Worm (Caenorhabditis elegans) whole organism, L2 larva: ENCODE data around the gene npr-7.

Source experiments
- C34F6.9 ChIP-seq: fragments of 150-350 bp; optimal IDR thresholded peaks from 2 replicates; lab custom pipeline; 2014; ENCODE audit warnings: missing biosample characterization, missing genetic modification characterization
- F13H6.1 ChIP-seq: sonication (generic microtip); optimal IDR thresholded peaks from 2 replicates; lab custom pipeline; 2016; ENCODE audit warnings: missing genetic modification characterization, missing compliant biosample characterization
- Y55F3AM.14 ChIP-seq: fragments of 200-800 bp; sonication (Bioruptor generic); optimal IDR thresholded peaks from 2 replicates; lab custom pipeline; 2018; ENCODE audit warnings: mild to moderate bottlenecking, missing genetic modification characterization, missing compliant biosample characterization
- ZK546.5 ChIP-seq: sonication (generic microtip); optimal IDR thresholded peaks from 2 replicates; lab custom pipeline; 2017; ENCODE audit warnings: missing biosample characterization, missing genetic modification characterization
- alr-1 ChIP-seq: fragments of 150-350 bp; optimal IDR thresholded peaks from 2 replicates; lab custom pipeline; 2014; ENCODE audit warnings: missing biosample characterization, missing genetic modification characterization
- aly-2 ChIP-seq: fragments of 150-350 bp; optimal IDR thresholded peaks from 2 replicates; lab custom pipeline; 2014; ENCODE audit warnings: missing biosample characterization, missing genetic modification characterization
- ama-1 ChIP-seq: fragments of 150-350 bp; optimal IDR thresholded peaks from 2 replicates; lab custom pipeline; 2018; ENCODE audit warnings: inconsistent platforms
- ceh-16 ChIP-seq: fragments of 150-350 bp; optimal IDR thresholded peaks from 2 replicates; lab custom pipeline; 2014; ENCODE audit warnings: missing biosample characterization, missing genetic modification characterization
- ceh-82 ChIP-seq: fragments of 150-350 bp; optimal IDR thresholded peaks from 2 replicates; lab custom pipeline; 2014; ENCODE audit warnings: missing biosample characterization, missing genetic modification characterization
- crh-2 ChIP-seq: sonication (generic microtip); optimal IDR thresholded peaks from 2 replicates; lab custom pipeline; 2017; ENCODE audit warnings: missing biosample characterization, missing genetic modification characterization
- dmd-4 ChIP-seq: sonication (generic microtip); optimal IDR thresholded peaks from 2 replicates; lab custom pipeline; 2017; ENCODE audit warnings: missing biosample characterization, missing genetic modification characterization
- egl-27 ChIP-seq: sonication (generic microtip); optimal IDR thresholded peaks from 3 replicates; lab custom pipeline; 2017; ENCODE audit warnings: missing biosample characterization, missing genetic modification reagents, missing genetic modification characterization
- elt-1 ChIP-seq: fragments of 150-350 bp; optimal IDR thresholded peaks from 2 replicates; lab custom pipeline; 2014; ENCODE audit warnings: missing biosample characterization, missing genetic modification characterization
- elt-3 ChIP-seq: sonication (generic microtip); optimal IDR thresholded peaks from 2 replicates; lab custom pipeline; 2017; ENCODE audit warnings: missing biosample characterization, missing genetic modification characterization
- fos-1 ChIP-seq: fragments of 150-350 bp; optimal IDR thresholded peaks from 2 replicates; lab custom pipeline; 2014; ENCODE audit warnings: missing biosample characterization, missing genetic modification characterization
- gmeb-1 ChIP-seq: fragments of 150-350 bp; optimal IDR thresholded peaks from 2 replicates; lab custom pipeline; 2014; ENCODE audit warnings: missing biosample characterization, missing genetic modification characterization
- lin-13 ChIP-seq: fragments of 150-350 bp; optimal IDR thresholded peaks from 2 replicates; lab custom pipeline; 2014; ENCODE audit warnings: missing biosample characterization, missing genetic modification reagents, missing genetic modification characterization
- lin-39 ChIP-seq: fragments of 150-350 bp; optimal IDR thresholded peaks from 2 replicates; lab custom pipeline; 2014; ENCODE audit warnings: missing biosample characterization, missing genetic modification reagents, missing genetic modification characterization
- lsy-2 ChIP-seq, 2 experiments: fragments of 150-350 bp in 1 of 2; sonication (generic microtip) in 1 of 2; optimal IDR thresholded peaks; 2 replicates each; lab custom pipeline; 2014 to 2017; ENCODE audit warnings: missing biosample characterization in 2 of 2, missing genetic modification characterization in 2 of 2
- mab-5 ChIP-seq: fragments of 150-350 bp; optimal IDR thresholded peaks from 2 replicates; lab custom pipeline; 2014; ENCODE audit warnings: missing biosample characterization, missing genetic modification characterization
- mbf-1 ChIP-seq: sonication (generic microtip); optimal IDR thresholded peaks from 2 replicates; lab custom pipeline; 2017; ENCODE audit warnings: missing biosample characterization, missing genetic modification characterization
- nhr-10 ChIP-seq: sonication (generic microtip); optimal IDR thresholded peaks from 2 replicates; lab custom pipeline; 2017; ENCODE audit warnings: missing biosample characterization, missing genetic modification characterization
- nhr-11 ChIP-seq: fragments of 150-350 bp; optimal IDR thresholded peaks from 2 replicates; lab custom pipeline; 2014; ENCODE audit warnings: missing biosample characterization, missing genetic modification characterization
- nhr-12 ChIP-seq: fragments of 150-350 bp; optimal IDR thresholded peaks from 2 replicates; lab custom pipeline; 2014; ENCODE audit warnings: missing biosample characterization, missing genetic modification characterization
- nhr-129 ChIP-seq: fragments of 150-350 bp; optimal IDR thresholded peaks from 2 replicates; lab custom pipeline; 2014; ENCODE audit warnings: missing biosample characterization, missing genetic modification characterization
- nhr-21 ChIP-seq: fragments of 150-350 bp; optimal IDR thresholded peaks from 2 replicates; lab custom pipeline; 2014; ENCODE audit warnings: missing biosample characterization, missing genetic modification characterization
- nhr-23 ChIP-seq: fragments of 150-350 bp; optimal IDR thresholded peaks from 2 replicates; lab custom pipeline; 2014; ENCODE audit warnings: missing biosample characterization, missing genetic modification reagents, missing genetic modification characterization
- nhr-237 ChIP-seq: fragments of 150-350 bp; optimal IDR thresholded peaks from 2 replicates; lab custom pipeline; 2014; ENCODE audit warnings: missing biosample characterization, missing genetic modification characterization
- nhr-25 ChIP-seq: fragments of 150-350 bp; sonication (generic microtip); optimal IDR thresholded peaks from 3 replicates; lab custom pipeline; 2014; ENCODE audit warnings: missing biosample characterization, missing genetic modification characterization
- nhr-6 ChIP-seq: fragments of 150-350 bp; optimal IDR thresholded peaks from 2 replicates; lab custom pipeline; 2014; ENCODE audit warnings: missing biosample characterization, missing genetic modification characterization
- nhr-77 ChIP-seq: fragments of 150-350 bp; optimal IDR thresholded peaks from 2 replicates; lab custom pipeline; 2014; ENCODE audit warnings: missing biosample characterization, missing genetic modification characterization
- sem-4 ChIP-seq: fragments of 150-350 bp; optimal IDR thresholded peaks from 2 replicates; lab custom pipeline; 2014; ENCODE audit warnings: missing biosample characterization, missing genetic modification reagents, missing genetic modification characterization
- sma-3 ChIP-seq: sonication (generic microtip); optimal IDR thresholded peaks from 2 replicates; lab custom pipeline; 2016; ENCODE audit warnings: missing genetic modification reagents, missing genetic modification characterization, missing compliant biosample characterization
- sma-9 ChIP-seq, 2 experiments: fragments of 150-350 bp in 1 of 2; sonication (generic microtip) in 1 of 2; optimal IDR thresholded peaks; 2 replicates each; lab custom pipeline; 2014 to 2016; ENCODE audit warnings: missing genetic modification characterization in 2 of 2, mild to moderate bottlenecking in 1 of 2, missing biosample characterization in 1 of 2, missing compliant biosample characterization in 1 of 2, missing genetic modification reagents in 1 of 2, moderate library complexity in 1 of 2
- snpc-4 ChIP-seq: fragments of 150-350 bp; optimal IDR thresholded peaks from 2 replicates; lab custom pipeline; 2014; ENCODE audit warnings: missing biosample characterization, missing genetic modification characterization
- unc-39 ChIP-seq: fragments of 150-350 bp; optimal IDR thresholded peaks from 2 replicates; lab custom pipeline; 2014; ENCODE audit warnings: missing biosample characterization, missing genetic modification characterization
- unc-55 ChIP-seq: fragments of 150-350 bp; sonication (generic microtip); optimal IDR thresholded peaks from 3 replicates; lab custom pipeline; 2014; ENCODE audit warnings: missing biosample characterization, missing genetic modification reagents, missing genetic modification characterization
- zag-1 ChIP-seq: fragments of 150-350 bp; optimal IDR thresholded peaks from 2 replicates; lab custom pipeline; 2014; ENCODE audit warnings: missing biosample characterization, missing genetic modification characterization
- ztf-1 ChIP-seq: fragments of 200-800 bp; sonication (Bioruptor generic); conservative IDR thresholded peaks from 2 replicates; pipeline ENCODE4 v1.3.6; 2022; ENCODE audit warnings: missing genetic modification characterization, missing compliant biosample characterization
- ztf-4 ChIP-seq: fragments of 150-350 bp; optimal IDR thresholded peaks from 2 replicates; lab custom pipeline; 2014; ENCODE audit warnings: missing biosample characterization, missing genetic modification characterization

npr-7 gene

DNA sequence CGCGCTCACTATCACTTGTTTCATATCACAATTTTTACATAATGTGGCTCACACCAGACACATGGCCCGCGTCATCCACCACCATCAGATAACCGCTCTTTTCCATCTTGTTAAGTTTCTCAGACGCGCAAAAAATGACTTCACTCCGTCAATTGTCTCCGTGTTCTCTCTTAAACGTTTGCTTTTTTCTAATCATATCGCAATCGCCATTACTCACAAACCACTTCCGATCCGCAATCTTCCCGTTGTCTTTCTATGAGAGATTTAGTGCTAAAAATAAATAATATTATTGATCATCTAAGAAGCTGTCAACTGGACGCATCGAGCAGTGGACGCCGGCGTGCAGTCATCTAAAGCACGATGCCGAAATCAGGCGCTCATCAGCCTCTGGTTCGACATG lies 15.6 kb downstream of the npr-7 start, which contains the start of gene tmc-2:
TSS of gene tmc-2 (plus strand) at position 301 of the 400 bp plus-strand sequence.
- TF ChIP-seq mbf-1 = no peak
- TF ChIP-seq nhr-11 = no peak
- no peak for TF ChIP-seq lin-39 (tag; lab: Kevin White, UChicago)
- no peak for TF ChIP-seq crh-2 (tag; lab: Kevin White, UChicago)
- no peak for TF ChIP-seq nhr-6 (tag; lab: Kevin White, UChicago)
- TF ChIP-seq nhr-10 (tag; lab: Kevin White, UChicago) = no peak
- no peak for TF ChIP-seq nhr-21 (tag; lab: Kevin White, UChicago)
- TF ChIP-seq lsy-2 (tag; optimal IDR thresholded peaks at IDR 0.05; lab: Kevin White, UChicago) = no peak
- TF ChIP-seq nhr-25 (tag; lab: Kevin White, UChicago) = no peak
- TF ChIP-seq fos-1 (tag; lab: Kevin White, UChicago) = no peak
- TF ChIP-seq elt-3 (tag; lab: Kevin White, UChicago) = no peak
- TF ChIP-seq ztf-4 (tag; lab: Kevin White, UChicago) = no peak

DNA sequence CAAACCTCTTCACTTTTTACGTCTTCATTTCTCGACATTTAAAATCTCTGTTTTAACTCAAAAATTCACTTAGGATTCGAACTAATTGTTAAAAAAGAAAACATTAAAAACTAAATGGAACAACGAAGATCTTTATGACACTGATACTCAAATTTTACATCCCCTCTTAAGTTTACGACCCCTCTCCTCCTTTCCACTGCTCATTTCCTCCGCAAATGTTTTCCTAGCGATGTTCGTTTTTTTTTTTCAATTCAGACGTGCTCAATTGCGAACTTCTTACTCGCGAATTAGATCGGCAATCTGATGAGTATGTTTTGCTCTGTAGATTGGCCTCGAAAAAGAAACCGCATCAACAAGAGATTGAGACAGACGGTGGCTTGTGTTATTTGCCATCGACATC lies 16.2 kb downstream of the npr-7 start:
- TF ChIP-seq ceh-82 (tag; lab: Kevin White, UChicago) = no peak
- TF ChIP-seq elt-1 = no peak
- TF ChIP-seq F13H6.1 (tag; lab: Kevin White, UChicago) = no peak
- TF ChIP-seq dmd-4 = no peak
- TF ChIP-seq nhr-23 (tag; lab: Kevin White, UChicago) = no peak
- TF ChIP-seq aly-2 = no peak
- TF ChIP-seq elt-3 (tag; lab: Kevin White, UChicago) = no peak
- no peak for TF ChIP-seq nhr-11
- no peak for TF ChIP-seq lsy-2 (tag; optimal IDR thresholded peaks at IDR 0.05; lab: Kevin White, UChicago)
- TF ChIP-seq lin-13 (GFP tag; lab: Kevin White, UChicago) = no peak
- TF ChIP-seq snpc-4 (tag; lab: Kevin White, UChicago) = no peak
- no peak for TF ChIP-seq nhr-12
- TF ChIP-seq gmeb-1 (tag; lab: Kevin White, UChicago) = no peak
- TF ChIP-seq unc-55 (GFP tag; lab: Kevin White, UChicago) = no peak
- TF ChIP-seq ama-1 (lab: Kevin White, UChicago) = no peak

DNA sequence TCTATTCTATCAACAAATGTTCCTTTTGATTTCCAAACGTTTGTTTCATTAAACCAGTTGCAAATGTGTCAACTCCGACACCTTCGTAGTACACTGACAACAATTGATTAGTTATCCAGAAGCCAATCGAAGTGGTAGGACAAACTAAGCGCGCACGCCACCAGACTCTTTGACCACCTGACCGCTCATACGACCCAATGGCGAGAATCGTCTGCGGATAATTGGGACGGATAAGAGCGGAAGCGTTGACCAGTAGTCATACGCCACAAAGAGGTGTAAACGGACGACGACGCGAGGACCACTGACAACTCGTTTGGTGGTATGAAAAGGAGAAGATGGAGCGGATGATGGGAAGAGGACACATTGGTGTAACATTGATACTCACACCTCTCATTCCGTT lies 18.6 kb downstream of the npr-7 start:
- TF ChIP-seq nhr-129 (peak; percentile 21), ztf-4 (tag; lab: Kevin White, UChicago) (no peak)
- TF ChIP-seq, all 48 proteins: peak for 1

DNA sequence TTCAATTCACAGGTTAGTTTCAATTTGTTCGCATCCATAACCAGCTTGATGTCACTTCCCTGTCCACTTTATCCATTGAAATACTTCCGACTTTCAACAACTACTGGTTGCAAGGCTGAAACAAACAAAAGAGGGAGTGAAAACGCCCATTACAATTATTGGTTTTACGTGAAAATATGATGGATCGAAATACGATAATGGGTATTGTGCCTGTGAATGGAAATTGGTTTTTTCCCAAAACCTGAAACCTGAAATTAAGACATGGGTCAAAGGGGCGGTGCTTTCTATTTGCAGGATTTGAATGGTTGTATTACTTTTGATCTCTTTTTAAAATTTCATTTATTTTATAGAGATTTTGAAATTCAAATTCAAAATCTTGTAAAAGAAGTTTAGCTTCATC lies 20.1 kb downstream of the npr-7 start, which contains the start of gene B0416.2:
TSS of gene B0416.2 (plus strand) at position 301 of the 400 bp plus-strand sequence.
- TF ChIP-seq dmd-4 (no peak), alr-1 (tag; lab: Kevin White, UChicago) (no peak), F13H6.1 (tag; lab: Kevin White, UChicago) (no peak), nhr-11 (no peak), fos-1 (tag; lab: Kevin White, UChicago) (no peak), lin-13 (GFP tag; lab: Kevin White, UChicago) (no peak), nhr-237 (tag; lab: Kevin White, UChicago) (no peak), lin-39 (tag; lab: Kevin White, UChicago) (no peak), sma-9 (GFP tag; optimal IDR thresholded peaks at IDR 0.05; lab: Kevin White, UChicago) (no peak), sma-9 (tag; optimal IDR thresholded peaks at IDR 0.05; lab: Kevin White, UChicago) (no peak)

DNA sequence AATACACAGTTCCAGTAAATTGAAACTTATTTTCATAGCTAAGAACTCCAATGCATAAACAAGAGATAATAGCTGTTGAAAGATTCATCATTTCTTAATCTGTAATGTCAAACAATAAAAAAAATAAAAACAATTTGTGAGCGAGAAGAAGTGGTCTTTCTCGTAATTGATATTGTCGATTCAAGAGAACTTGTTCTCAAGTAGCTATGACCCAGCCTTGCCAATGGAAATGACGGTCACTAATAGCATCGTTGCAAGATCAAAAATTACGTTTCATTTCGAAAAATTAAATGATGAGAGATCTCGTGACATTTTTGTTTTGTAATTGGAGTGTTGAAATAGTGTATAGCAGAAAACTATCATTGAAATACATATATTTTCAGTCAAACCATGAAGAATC lies 21.1 kb downstream of the npr-7 start, which contains the start of gene B0416.7:
TSS of gene B0416.7 (minus strand) at position 101 of the 400 bp plus-strand sequence.
- TF ChIP-seq C34F6.9 (tag; lab: Kevin White, UChicago) (peak; percentile 6), dmd-4 (no peak), Y55F3AM.14 (no peak)

DNA sequence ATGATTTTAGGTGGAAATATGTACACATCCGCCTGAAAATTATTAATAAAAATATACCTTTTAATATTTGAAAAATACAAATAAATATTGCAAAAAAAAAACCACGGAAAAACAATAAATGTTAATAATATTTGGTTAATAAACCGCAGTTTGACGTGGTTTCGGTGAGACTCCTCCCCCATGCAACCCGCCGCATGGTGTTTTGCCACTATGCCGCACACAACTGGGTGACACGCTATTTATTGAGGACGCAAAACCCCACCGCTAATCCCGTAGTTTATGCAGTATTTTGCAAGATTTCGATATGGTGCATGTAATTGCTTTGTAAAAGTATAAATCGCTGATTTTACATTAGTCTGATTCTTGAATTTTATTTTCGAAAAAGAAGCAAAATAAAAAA lies 22.4 kb downstream of the npr-7 start, which contains the start of gene gly-13:
TSS of gene gly-13 (minus strand) at position 32 of the 400 bp plus-strand sequence.
- TF ChIP-seq F13H6.1 (tag; lab: Kevin White, UChicago) (peak; percentile 38), unc-39 (tag; lab: Kevin White, UChicago) (no peak), ceh-16 (tag; lab: Kevin White, UChicago) (no peak), nhr-129 (peak; percentile 51), ztf-1 (GFP tag; lab: Robert Waterston, UW) (no peak), mab-5 (tag; lab: Kevin White, UChicago) (no peak), sem-4 (tag; lab: Kevin White, UChicago) (peak; percentile 45), ZK546.5 (no peak), nhr-12 (no peak), aly-2 (no peak), unc-55 (GFP tag; lab: Kevin White, UChicago) (no peak), zag-1 (tag; lab: Kevin White, UChicago) (no peak), dmd-4 (no peak), ceh-82 (tag; lab: Kevin White, UChicago) (no peak), lin-39 (tag; lab: Kevin White, UChicago) (no peak), lsy-2 (tag; optimal IDR thresholded peaks at IDR 0.05; lab: Kevin White, UChicago) (peak in 1 of 2 experiments; percentile 51), alr-1 (tag; lab: Kevin White, UChicago) (no peak), egl-27 (no peak), ztf-4 (tag; lab: Kevin White, UChicago) (peak; percentile 7), snpc-4 (tag; lab: Kevin White, UChicago) (no peak), nhr-237 (tag; lab: Kevin White, UChicago) (no peak), mbf-1 (no peak), sma-3 (GFP tag; lab: Kevin White, UChicago) (no peak), fos-1 (tag; lab: Kevin White, UChicago) (peak; percentile 2), nhr-6 (tag; lab: Kevin White, UChicago) (no peak), nhr-21 (tag; lab: Kevin White, UChicago) (no peak), nhr-77 (tag; lab: Kevin White, UChicago) (no peak), crh-2 (tag; lab: Kevin White, UChicago) (peak; percentile 32), lin-13 (GFP tag; lab: Kevin White, UChicago) (no peak)
